Worm (Caenorhabditis elegans): ENCODE results near the gene nol-56.

DNA sequence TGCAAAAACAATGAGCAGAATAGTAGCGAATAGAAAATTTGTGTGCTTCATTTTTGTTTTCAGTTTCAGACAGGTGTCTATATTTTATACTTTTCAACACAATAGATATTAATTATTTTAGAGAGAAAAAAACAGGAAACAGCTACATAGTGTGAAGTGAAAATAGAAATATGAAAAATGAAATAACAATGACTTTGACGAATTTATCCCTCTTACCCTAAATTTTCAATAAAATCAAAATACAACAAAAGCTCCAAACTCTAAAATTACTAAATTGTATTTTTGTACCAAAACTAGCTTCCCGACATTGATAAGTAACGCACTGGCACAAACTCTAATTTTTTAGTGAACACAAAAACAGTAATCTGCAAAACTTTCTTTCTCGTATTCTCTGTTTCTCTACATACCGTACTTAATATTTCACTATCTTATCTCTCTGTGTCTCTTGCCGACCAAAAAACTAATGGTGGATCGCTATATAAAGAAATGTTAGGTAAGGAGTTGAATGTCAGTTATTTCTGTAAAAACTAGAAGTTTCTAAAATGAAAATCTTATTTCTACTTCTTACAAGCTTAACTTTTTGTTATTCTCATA, 42.5 kb upstream of the nol-56 start, which contains the start of the genes col-151 and ugt-1:
- TF ChIP-seq flt-1 (GFP tag; IDR thresholded peaks at IDR 0.05) = no peak
- TF ChIP-seq tab-1 (GFP tag; IDR thresholded peaks at IDR 0.05) = no peak
- no peak for TF ChIP-seq ztf-29 (GFP tag; IDR thresholded peaks at IDR 0.05)
- no peak for TF ChIP-seq klf-2 (GFP tag; conservative IDR thresholded peaks at IDR 0.05)
- no peak for TF ChIP-seq cog-1 (tag; optimal IDR thresholded peaks at IDR 0.05)
- TF ChIP-seq T22C8.4 (GFP tag; IDR thresholded peaks at IDR 0.05) = no peak
